Fruit fly (Drosophila melanogaster): Measurements from ENCODE around the gene tna.

The tna gene

DNA sequence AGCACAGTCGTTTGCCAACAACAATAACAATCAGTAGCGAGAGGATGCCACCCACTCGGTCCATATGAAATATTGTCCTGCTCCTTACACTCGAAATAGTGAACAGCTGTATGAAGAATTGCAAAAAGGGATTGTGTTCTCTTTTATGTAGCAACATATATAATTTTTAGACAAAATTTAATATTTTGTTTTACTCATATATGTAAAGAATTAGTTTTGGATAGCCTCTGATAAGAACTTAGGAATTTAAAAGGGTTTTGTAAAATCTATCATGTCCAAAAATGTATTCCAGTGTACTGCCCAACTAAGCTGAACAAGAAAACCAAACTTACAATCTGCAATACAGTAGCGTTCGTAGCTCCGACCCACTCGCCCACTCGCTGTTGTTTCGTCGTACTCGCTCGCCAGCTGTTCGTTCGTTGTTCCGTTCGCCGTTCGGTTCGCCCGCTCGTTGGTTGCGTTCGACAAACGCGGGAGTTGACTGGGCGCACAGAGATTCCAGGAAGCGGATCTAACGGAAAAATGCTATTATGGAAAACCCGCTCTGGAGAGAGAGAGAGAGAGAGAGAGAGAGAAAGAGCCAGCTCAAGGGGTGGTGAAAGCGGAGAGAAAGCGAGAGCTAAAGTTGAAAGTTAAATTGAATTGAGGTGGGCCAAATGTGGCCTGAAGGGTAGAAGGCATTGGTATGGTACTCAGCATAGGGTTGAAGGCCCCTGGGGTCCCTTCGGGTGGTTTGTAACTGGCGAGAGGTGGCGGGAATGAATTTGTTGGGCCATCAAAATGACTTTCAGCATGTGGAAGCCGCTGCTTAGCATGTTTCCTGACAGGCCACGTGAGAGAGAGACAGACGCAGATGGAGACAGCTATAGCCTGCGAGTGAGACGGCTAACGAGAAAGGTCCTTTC lies 24.5 kb upstream of the tna start (continued):
- peak; percentile 62 for TF ChIP-seq tap (tag; optimal IDR thresholded peaks at IDR 0.05)
- no peak for TF ChIP-seq Gsc (GFP tag; IDR thresholded peaks at IDR 0.05)
- peak in 1 of 2 experiments; percentile 82 for TF ChIP-seq bsh (GFP tag; optimal IDR thresholded peaks at IDR 0.05)
- TF ChIP-seq sens (GFP tag): peak; percentile 88
- peak; percentile 17 to 42 for TF ChIP-seq Pdp1 (GFP tag; optimal IDR thresholded peaks at IDR 0.05)
- TF ChIP-seq CG8924 (tag; optimal IDR thresholded peaks at IDR 0.05): peak; percentile 76
- TF ChIP-seq CG1024 (GFP tag; IDR thresholded peaks at IDR 0.05): 0 out of 2 replicates have a peak, but pooled peaks have one; percentile 19
- TF ChIP-seq CG13775 (GFP tag; optimal IDR thresholded peaks at IDR 0.05): peak; percentile 57
- TF ChIP-seq sc (optimal IDR thresholded peaks at IDR 0.05): no peak
- peak; percentile 50 for TF ChIP-seq sc (GFP tag; optimal IDR thresholded peaks at IDR 0.05)
- no peak for TF ChIP-seq CG10431 (GFP tag; optimal IDR thresholded peaks at IDR 0.05)
- TF ChIP-seq Bteb2 (GFP tag; optimal IDR thresholded peaks at IDR 0.05): peak; percentile 42
- TF ChIP-seq pb (GFP tag; optimal IDR thresholded peaks at IDR 0.05): no peak
- peak; percentile 43 for TF ChIP-seq CG4730 (GFP tag; IDR thresholded peaks at IDR 0.05)
- peak; percentile 31 for TF ChIP-seq maf-S (GFP tag; optimal IDR thresholded peaks at IDR 0.05)
- TF ChIP-seq Usf (GFP tag; optimal IDR thresholded peaks at IDR 0.05): no peak
- no peak for TF ChIP-seq CG10274 (GFP tag; optimal IDR thresholded peaks at IDR 0.05)
- TF ChIP-seq mam (GFP tag; optimal IDR thresholded peaks at IDR 0.05): peak; percentile 28
- TF ChIP-seq sisA (GFP tag; IDR thresholded peaks at IDR 0.05): peak; percentile 45
- peak; percentile 60 for TF ChIP-seq CG12659 (GFP tag; optimal IDR thresholded peaks at IDR 0.05)
- peak; percentile 62 for TF ChIP-seq Rfx (GFP tag; IDR thresholded peaks at IDR 0.05)
- 0 out of 2 replicates have a peak, but pooled peaks have one; percentile 26 for TF ChIP-seq ttk (GFP tag; IDR thresholded peaks at IDR 0.05)
- TF ChIP-seq Hmr (GFP tag; optimal IDR thresholded peaks at IDR 0.05): peak; percentile 84
- peak; percentile 61 for TF ChIP-seq Ssrp (tag; optimal IDR thresholded peaks at IDR 0.05)
- no peak for TF ChIP-seq Antp (GFP tag; optimal IDR thresholded peaks at IDR 0.05)
- TF ChIP-seq Dfd (GFP tag; optimal IDR thresholded peaks at IDR 0.05): no peak
- TF ChIP-seq Drgx (GFP tag; IDR thresholded peaks at IDR 0.05): peak; percentile 29; the same call in 1 of the 2 replicates
- no peak for TF ChIP-seq Kr (GFP tag; optimal IDR thresholded peaks at IDR 0.05)
- peak; percentile 47 for TF ChIP-seq stwl (tag; optimal IDR thresholded peaks at IDR 0.05)
- peak; percentile 80 for TF ChIP-seq CG2712 (tag; optimal IDR thresholded peaks at IDR 0.05)
- TF ChIP-seq dimm (GFP tag; IDR thresholded peaks at IDR 0.05): no peak
- TF ChIP-seq ab (GFP tag; optimal IDR thresholded peaks at IDR 0.05): no peak
- TF ChIP-seq vfl (GFP tag; optimal IDR thresholded peaks at IDR 0.05): no peak
- no peak for TF ChIP-seq usp (GFP tag; optimal IDR thresholded peaks at IDR 0.05)
- peak; percentile 53 for TF ChIP-seq CG12219 (GFP tag; optimal IDR thresholded peaks at IDR 0.05)
- peak; percentile 47 for TF ChIP-seq tin (GFP tag; optimal IDR thresholded peaks at IDR 0.05)
- TF ChIP-seq Hsf (GFP tag; optimal IDR thresholded peaks at IDR 0.05): peak; percentile 48
- peak; percentile 58 for TF ChIP-seq az2 (GFP tag; optimal IDR thresholded peaks at IDR 0.05)
- peak; percentile 9 for TF ChIP-seq CG6654 (GFP tag; optimal IDR thresholded peaks at IDR 0.05)
- TF ChIP-seq CG7556 (GFP tag; optimal IDR thresholded peaks at IDR 0.05): peak; percentile 89
- peak; percentile 72 for TF ChIP-seq CoRest (tag; optimal IDR thresholded peaks at IDR 0.05)
- peak; percentile 83 for TF ChIP-seq cwo (GFP tag; optimal IDR thresholded peaks at IDR 0.05)
- TF ChIP-seq Dek (tag; optimal IDR thresholded peaks at IDR 0.05): peak; percentile 58
- TF ChIP-seq CG12769 (tag; optimal IDR thresholded peaks at IDR 0.05): peak; percentile 50
- TF ChIP-seq onecut (GFP tag; IDR thresholded peaks at IDR 0.05): peak; percentile 34
- peak; percentile 78 for TF ChIP-seq Med (GFP tag)
- peak; percentile 91 for TF ChIP-seq pros (GFP tag; optimal IDR thresholded peaks at IDR 0.05)
- TF ChIP-seq Scr (GFP tag; IDR thresholded peaks at IDR 0.05; ENCODE audit: partially characterized antibody): peak; percentile 23; the same call in 1 of the 2 replicates
- no peak for TF ChIP-seq tx (GFP tag; optimal IDR thresholded peaks at IDR 0.05)

All from whole organism, embryonic.